Worm (Caenorhabditis elegans): ENCODE measurements around the gene srw-63.

Gene srw-63

ce11 chrIV:14032620-14033501 lies 17.1 kb upstream of the srw-63 start (continued):
- TF ChIP-seq madf-5 (GFP tag; IDR thresholded peaks at IDR 0.05) (0 out of 4 replicates have a peak, but pooled peaks of 1 of the 2 experiments have one; percentile 51), nhr-25 (tag; optimal IDR thresholded peaks at IDR 0.05; ENCODE audit: borderline replicate concordance, insufficient read depth) (no peak), gei-8 (GFP tag; optimal IDR thresholded peaks at IDR 0.05) (no peak), lim-7 (GFP tag; IDR thresholded peaks at IDR 0.05) (no peak), tra-1 (GFP tag; IDR thresholded peaks at IDR 0.05) (peak; percentile 76; the same call in 1 of the 2 replicates), mes-2 (tag; optimal IDR thresholded peaks at IDR 0.05; ENCODE audit: poor library complexity, severe bottlenecking) (peak; percentile 67)

ce11 chrIV:14019883-14020282 lies 4.1 kb upstream of the srw-63 start, which contains the start of the genes irld-56 and irld-55:
TSS of gene irld-56 (minus strand) at chrIV:14019983.
TSS of gene irld-55 (plus strand) at chrIV:14020198.
- TF ChIP-seq vab-7 (GFP tag; IDR thresholded peaks at IDR 0.05) (no peak), jun-1 (tag; optimal IDR thresholded peaks at IDR 0.05) (no peak), dmd-6 (GFP tag; IDR thresholded peaks at IDR 0.05) (no peak), hlh-30 (tag; optimal IDR thresholded peaks at IDR 0.05; ENCODE audit: insufficient read depth) (no peak), F44E2.7 (GFP tag; IDR thresholded peaks at IDR 0.05) (no peak), lim-7 (GFP tag; IDR thresholded peaks at IDR 0.05) (no peak), duxl-1 (tag; optimal IDR thresholded peaks at IDR 0.05; ENCODE audit: poor library complexity) (no peak), zip-2 (tag; optimal IDR thresholded peaks at IDR 0.05) (no peak), nhr-6 (tag; optimal IDR thresholded peaks at IDR 0.05) (no peak)

ce11 chrIV:14013692-14014091 lies 2.1 kb downstream of the srw-63 start:
- TF ChIP-seq nhr-11 (tag; optimal IDR thresholded peaks at IDR 0.05) (peak; percentile 16), Y5F2A.4 (GFP tag; optimal IDR thresholded peaks at IDR 0.05) (peak; percentile 8), ztf-7 (tag; optimal IDR thresholded peaks at IDR 0.05) (peak; percentile 76), spr-1 (tag; optimal IDR thresholded peaks at IDR 0.05) (peak; percentile 46), mdt-29 (GFP tag; IDR thresholded peaks at IDR 0.05) (peak; percentile 66; the same call in 1 of the 2 replicates), snpc-1.2 (GFP tag; IDR thresholded peaks at IDR 0.05) (peak; percentile 99), dmd-8 (GFP tag; IDR thresholded peaks at IDR 0.05) (no peak), dmd-9 (GFP tag; IDR thresholded peaks at IDR 0.05) (no peak), sdz-12 (GFP tag; optimal IDR thresholded peaks at IDR 0.05) (peak; percentile 32), lim-7 (GFP tag; IDR thresholded peaks at IDR 0.05) (peak; percentile 64; the same call in 1 of the 2 replicates), F37D6.2 (tag; optimal IDR thresholded peaks at IDR 0.05) (peak; percentile 4), ces-1 (GFP tag; optimal IDR thresholded peaks at IDR 0.05) (no peak), aha-1 (tag) (peak; percentile 69), pha-4 (GFP tag; IDR thresholded peaks at IDR 0.05) (peak; percentile 59; the same call in 1 of the 2 replicates), pha-4 (tag; optimal IDR thresholded peaks at IDR 0.05) (no peak), F49E8.2 (tag; optimal IDR thresholded peaks at IDR 0.05; ENCODE audit: borderline replicate concordance) (peak; percentile 50), madf-5 (GFP tag; IDR thresholded peaks at IDR 0.05) (0 out of 4 replicates have a peak, but pooled peaks of 1 of the 2 experiments have one; percentile 49), daf-16 (GFP tag; optimal IDR thresholded peaks at IDR 0.05) (peak in 1 of 2 experiments; percentile 77), daf-16 (tag; optimal IDR thresholded peaks at IDR 0.05) (no peak), F10B5.3 (tag; optimal IDR thresholded peaks at IDR 0.05) (peak; percentile 50), nhr-48 (tag; optimal IDR thresholded peaks at IDR 0.05) (peak; percentile 37), daf-19 (GFP tag; conservative IDR thresholded peaks at IDR 0.05) (peak; percentile 78; the same call in 1 of the 2 replicates), hlh-30 (tag; optimal IDR thresholded peaks at IDR 0.05; ENCODE audit: insufficient read depth) (peak; percentile 22), nhr-76 (tag; optimal IDR thresholded peaks at IDR 0.05) (no peak), mdl-1 (tag; optimal IDR thresholded peaks at IDR 0.05) (peak in 1 of 2 experiments; percentile 31), spr-3 (GFP tag; optimal IDR thresholded peaks at IDR 0.05) (no peak), snpc-4 (tag; optimal IDR thresholded peaks at IDR 0.05) (peak; percentile 87), hlh-11 (tag; optimal IDR thresholded peaks at IDR 0.05) (no peak), lir-3 (tag; optimal IDR thresholded peaks at IDR 0.05) (peak; percentile 51)

All from whole organism, L4 larva.